Fruit fly (Drosophila melanogaster) whole organism: ENCODE measurements around the gene CG6006.

Source experiments
- CG8478 ChIP-seq: fragments of >200 bp; optimal IDR thresholded peaks from 2 replicates; lab custom pipeline; 2018; ENCODE audit warnings: inconsistent platforms
- Dll ChIP-seq: fragments of >200 bp; optimal IDR thresholded peaks from 2 replicates; lab custom pipeline; 2017
- EcR ChIP-seq, 2 experiments: fragments of >200 bp; optimal IDR thresholded peaks; 2 replicates each; lab custom pipeline; 2017; ENCODE audit warnings: missing biosample characterization in 2 of 2, missing genetic modification characterization in 2 of 2, missing genetic modification reagents in 2 of 2
- pan ChIP-seq: fragments of >200 bp; optimal IDR thresholded peaks from 2 replicates; lab custom pipeline; 2017
- psq ChIP-seq: fragments of >200 bp; optimal IDR thresholded peaks from 2 replicates; lab custom pipeline; 2017
- usp ChIP-seq: fragments of >200 bp; optimal IDR thresholded peaks from 2 replicates; lab custom pipeline; 2017; ENCODE audit warnings: missing biosample characterization, missing genetic modification characterization, mixed read lengths

dm6 chr3R:16105813-16106480 lies 48.8 kb upstream of the CG6006 start:
- TF ChIP-seq psq (lab: Kevin White, UChicago) (no peak), CG8478 (lab: Kevin White, UChicago) (no peak), EcR (GFP tag; optimal IDR thresholded peaks at IDR 0.05; lab: Kevin White, UChicago) (no peak), pan (lab: Kevin White, UChicago) (no peak), usp (GFP tag; lab: Kevin White, UChicago) (no peak), Dll (lab: Kevin White, UChicago) (no peak)
